Fruit fly (Drosophila melanogaster) whole organism, embryonic: ENCODE measurements around the gene Obp99c.

Source experiments
- Adf1 ChIP-seq: fragments of 200-800 bp; sonication (Bioruptor generic); IDR thresholded peaks from 2 replicates; pipeline ENCODE4 v1.3.6; 2022; ENCODE audit warnings: missing biosample characterization, missing genetic modification characterization
- CG12104 ChIP-seq: fragments of 200-800 bp; sonication (Bioruptor generic); optimal IDR thresholded peaks from 3 replicates; lab custom pipeline; 2016; ENCODE audit warnings: missing biosample characterization, missing genetic modification characterization
- CG12391 ChIP-seq: fragments of 200-800 bp; sonication (Bioruptor generic); optimal IDR thresholded peaks from 3 replicates; lab custom pipeline; 2018; ENCODE audit warnings: missing biosample characterization, mild to moderate bottlenecking, missing genetic modification characterization, moderate library complexity
- CG15011 ChIP-seq: fragments of 200-800 bp; sonication (Bioruptor generic); optimal IDR thresholded peaks from 3 replicates; lab custom pipeline; 2018; ENCODE audit warnings: missing biosample characterization, mild to moderate bottlenecking, missing genetic modification characterization
- Rfx ChIP-seq: fragments of 200-800 bp; sonication (Bioruptor generic); IDR thresholded peaks from 2 replicates; pipeline ENCODE4 v1.3.6; 2022; ENCODE audit warnings: missing biosample characterization, missing genetic modification characterization
- Xbp1 ChIP-seq: fragments of 200-800 bp; sonication (Bioruptor generic); optimal IDR thresholded peaks from 3 replicates; lab custom pipeline; 2016; ENCODE audit warnings: missing biosample characterization, mild to moderate bottlenecking, missing genetic modification characterization
- ash1 ChIP-seq: fragments of 200-800 bp; sonication (Bioruptor generic); optimal IDR thresholded peaks from 2 replicates; lab custom pipeline; 2018; ENCODE audit warnings: missing biosample characterization, mild to moderate bottlenecking, missing genetic modification characterization
- ato ChIP-seq: fragments of 200-800 bp; sonication (Bioruptor generic); IDR thresholded peaks from 2 replicates; pipeline ENCODE4 v1.3.6; 2022; ENCODE audit warnings: missing biosample characterization, missing genetic modification characterization; ENCODE audit not compliant: partially characterized antibody
- dimm ChIP-seq: fragments of 200-800 bp; sonication (Bioruptor generic); IDR thresholded peaks from 2 replicates; pipeline ENCODE4 v1.3.6; 2022; ENCODE audit warnings: missing biosample characterization, missing genetic modification characterization
- ken ChIP-seq: fragments of 200-800 bp; sonication (Bioruptor generic); IDR thresholded peaks from 3 replicates; pipeline ENCODE4 v1.3.6; 2022; ENCODE audit warnings: missing biosample characterization, missing genetic modification characterization
- peb ChIP-seq: fragments of 200-800 bp; sonication (Bioruptor generic); IDR thresholded peaks from 2 replicates; pipeline ENCODE4 v1.3.6; 2022; ENCODE audit warnings: missing biosample characterization, missing genetic modification characterization
- vfl ChIP-seq: fragments of 200-800 bp; sonication (Bioruptor generic); optimal IDR thresholded peaks from 2 replicates; lab custom pipeline; 2016; ENCODE audit warnings: missing biosample characterization, missing genetic modification characterization
- wek ChIP-seq: fragments of 200-800 bp; sonication (Bioruptor generic); optimal IDR thresholded peaks from 3 replicates; lab custom pipeline; 2018; ENCODE audit warnings: missing biosample characterization, mild to moderate bottlenecking, missing genetic modification characterization, moderate library complexity
- zfh1 ChIP-seq: fragments of 200-800 bp; sonication (Bioruptor generic); IDR thresholded peaks from 3 replicates; pipeline ENCODE4 v1.3.6; 2022; ENCODE audit warnings: missing biosample characterization, missing genetic modification characterization

DNA sequence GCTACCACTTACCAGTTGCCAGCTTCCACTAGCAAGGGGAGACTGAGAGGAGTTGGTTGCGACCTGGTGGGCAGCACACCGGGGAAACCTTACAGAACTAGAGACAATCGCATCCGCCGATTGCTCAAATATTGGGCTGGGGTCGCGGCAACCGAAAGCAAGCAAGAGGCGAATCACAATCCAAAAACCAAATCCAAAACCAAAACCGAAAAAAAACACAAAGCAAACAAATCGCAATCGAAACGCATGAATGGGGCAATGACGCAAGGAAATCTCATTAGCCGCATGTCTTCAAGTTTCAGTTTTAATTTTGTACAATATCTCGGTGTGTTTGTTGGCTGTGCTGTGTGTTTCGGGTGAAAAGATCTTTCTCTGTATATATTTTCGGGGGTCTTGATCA lies at the start of gene Obp99c:
- no peak for TF ChIP-seq vfl (GFP tag; lab: Kevin White, UChicago)
- no peak for TF ChIP-seq CG12104 (GFP tag; lab: Kevin White, UChicago)
- TF ChIP-seq Rfx (GFP tag; lab: Robert Waterston, UW), result no peak
- TF ChIP-seq ash1 (GFP tag; lab: Kevin White, UChicago), result no peak
- TF ChIP-seq wek (GFP tag; lab: Kevin White, UChicago), result no peak
- no peak for TF ChIP-seq dimm (GFP tag; lab: Robert Waterston, UW)
- no peak for TF ChIP-seq CG12391 (tag; lab: Kevin White, UChicago)
- TF ChIP-seq ato, result no peak
- TF ChIP-seq ken (GFP tag; lab: Robert Waterston, UW), result no peak
- TF ChIP-seq Xbp1, result no peak
- TF ChIP-seq Adf1 (GFP tag; lab: Robert Waterston, UW), result no peak
- no peak for TF ChIP-seq peb (GFP tag; lab: Robert Waterston, UW)
- TF ChIP-seq CG15011 (GFP tag; lab: Kevin White, UChicago), result no peak
- TF ChIP-seq zfh1 (GFP tag; lab: Robert Waterston, UW), result no peak
